Fruit fly (Drosophila melanogaster) whole organism, pupa: ENCODE data around the gene PSMG1.

Source experiments
- CG10348 ChIP-seq: fragments of 200-800 bp; sonication (Bioruptor generic); IDR thresholded peaks from 2 replicates; pipeline ENCODE4 v1.3.6; 2022; ENCODE audit warnings: missing biosample characterization, missing genetic modification characterization
- CG13204 ChIP-seq: fragments of 200-800 bp; sonication (Bioruptor generic); optimal IDR thresholded peaks from 2 replicates; lab custom pipeline; 2018; ENCODE audit warnings: missing biosample characterization, mild to moderate bottlenecking, missing genetic modification characterization, moderate library complexity
- CG15710 ChIP-seq: fragments of 200-800 bp; sonication (Bioruptor generic); optimal IDR thresholded peaks from 2 replicates; lab custom pipeline; 2018; ENCODE audit warnings: missing biosample characterization, mild to moderate bottlenecking, missing genetic modification characterization, moderate library complexity
- CG17806 ChIP-seq: fragments of 200-800 bp; sonication (Bioruptor generic); optimal IDR thresholded peaks from 2 replicates; lab custom pipeline; 2018; ENCODE audit warnings: missing biosample characterization, mild to moderate bottlenecking, missing genetic modification characterization, moderate library complexity
- CG32121 ChIP-seq: fragments of 200-800 bp; sonication (Bioruptor generic); IDR thresholded peaks from 2 replicates; pipeline ENCODE4 v1.3.6; 2022; ENCODE audit warnings: missing biosample characterization, missing genetic modification characterization
- CG34367 ChIP-seq: fragments of 200-800 bp; sonication (Bioruptor generic); optimal IDR thresholded peaks from 2 replicates; lab custom pipeline; 2018; ENCODE audit warnings: missing biosample characterization, mild to moderate bottlenecking, missing genetic modification characterization
- CG8159 ChIP-seq: fragments of 200-800 bp; sonication (Bioruptor generic); optimal IDR thresholded peaks from 3 replicates; lab custom pipeline; 2018; ENCODE audit warnings: missing biosample characterization, mild to moderate bottlenecking, missing genetic modification characterization, moderate library complexity
- D1 ChIP-seq: fragments of 200-800 bp; sonication (Bioruptor generic); optimal IDR thresholded peaks from 2 replicates; lab custom pipeline; 2018; ENCODE audit warnings: missing biosample characterization, mild to moderate bottlenecking, missing genetic modification characterization, moderate library complexity
- EcR ChIP-seq: fragments of 200-800 bp; sonication (Bioruptor generic); optimal IDR thresholded peaks from 3 replicates; lab custom pipeline; 2019; ENCODE audit warnings: missing biosample characterization, missing genetic modification characterization, mild to moderate bottlenecking, moderate library complexity, missing genetic modification reagents
- Pif1B ChIP-seq: fragments of 200-800 bp; sonication (Bioruptor generic); optimal IDR thresholded peaks from 3 replicates; lab custom pipeline; 2016; ENCODE audit warnings: missing biosample characterization, missing genetic modification characterization
- Snoo ChIP-seq: fragments of 200-800 bp; sonication (Bioruptor generic); optimal IDR thresholded peaks from 3 replicates; lab custom pipeline; 2017; ENCODE audit warnings: missing biosample characterization, mild to moderate bottlenecking, missing genetic modification characterization, inconsistent platforms
- fd96Ca ChIP-seq: fragments of 200-800 bp; sonication (Bioruptor generic); IDR thresholded peaks from 3 replicates; pipeline ENCODE4 v1.3.6; 2022; ENCODE audit warnings: missing biosample characterization, missing genetic modification characterization
- gl ChIP-seq: fragments of 200-800 bp; sonication (Bioruptor generic); optimal IDR thresholded peaks from 2 replicates; lab custom pipeline; 2018; ENCODE audit warnings: missing biosample characterization, mild to moderate bottlenecking, missing genetic modification characterization

- TF ChIP-seq fd96Ca (no peak), CG13204 (GFP tag; lab: Kevin White, UChicago) (no peak), CG8159 (tag; lab: Kevin White, UChicago) (no peak), CG32121 (GFP tag; lab: Robert Waterston, UW) (no peak), CG15710 (tag; lab: Kevin White, UChicago) (no peak), gl (tag; lab: Kevin White, UChicago) (no peak), CG17806 (tag; lab: Kevin White, UChicago) (no peak), EcR (GFP tag; lab: Kevin White, UChicago) (no peak), Pif1B (no peak), CG34367 (tag; lab: Kevin White, UChicago) (no peak), CG10348 (no peak), D1 (tag; lab: Kevin White, UChicago) (no peak), Snoo (tag; lab: Kevin White, UChicago) (no peak)
These were observed 37.2 kb upstream of the PSMG1 start, which contains the start of gene CG1208 for dm6 chr3R:5831339-5831738.
